Fruit fly (Drosophila melanogaster) whole organism, adult: Measurements from ENCODE around the gene CG43198.

Experiments
- CG11617 ChIP-seq: fragments of 200-800 bp; sonication (Bioruptor generic); optimal IDR thresholded peaks from 2 replicates; lab custom pipeline; 2017; ENCODE audit warnings: mild to moderate bottlenecking, missing biosample characterization, missing genetic modification reagents, missing genetic modification characterization
- CG12768 ChIP-seq: fragments of 200-800 bp; sonication (Bioruptor generic); optimal IDR thresholded peaks from 2 replicates; lab custom pipeline; 2017; ENCODE audit warnings: missing biosample characterization, missing genetic modification characterization, mild to moderate bottlenecking, moderate library complexity, missing genetic modification reagents
- CG14711 ChIP-seq: fragments of 200-800 bp; sonication (Bioruptor generic); optimal IDR thresholded peaks from 2 replicates; lab custom pipeline; 2018; ENCODE audit warnings: missing biosample characterization, mild to moderate bottlenecking, missing genetic modification characterization, moderate library complexity
- CG1620 ChIP-seq: fragments of 200-800 bp; sonication (Bioruptor generic); optimal IDR thresholded peaks from 2 replicates; lab custom pipeline; 2016; ENCODE audit warnings: missing biosample characterization, missing genetic modification characterization
- CG33017 ChIP-seq: fragments of 200-800 bp; sonication (Bioruptor generic); optimal IDR thresholded peaks from 2 replicates; lab custom pipeline; 2018; ENCODE audit warnings: missing biosample characterization, mild to moderate bottlenecking, missing genetic modification characterization, moderate library complexity
- CG5204 ChIP-seq: fragments of 200-800 bp; sonication (Bioruptor generic); optimal IDR thresholded peaks from 2 replicates; lab custom pipeline; 2016; ENCODE audit warnings: missing biosample characterization, missing genetic modification characterization
- CG7045 ChIP-seq: fragments of 200-800 bp; sonication (Bioruptor generic); optimal IDR thresholded peaks from 2 replicates; lab custom pipeline; 2017; ENCODE audit warnings: missing biosample characterization, mild to moderate bottlenecking, missing genetic modification characterization
- Clk ChIP-seq: fragments of 200-800 bp; sonication (Bioruptor generic); optimal IDR thresholded peaks from 2 replicates; lab custom pipeline; 2017; ENCODE audit warnings: missing biosample characterization, missing genetic modification characterization
- Crg-1 ChIP-seq: fragments of 200-800 bp; sonication (Bioruptor generic); optimal IDR thresholded peaks from 2 replicates; lab custom pipeline; 2016; ENCODE audit warnings: missing biosample characterization, missing genetic modification characterization
- Hr96 ChIP-seq: fragments of 200-800 bp; sonication (Bioruptor generic); optimal IDR thresholded peaks from 2 replicates; lab custom pipeline; 2016; ENCODE audit warnings: missing biosample characterization, missing genetic modification characterization
- Mnt ChIP-seq: fragments of 200-800 bp; sonication (Bioruptor generic); optimal IDR thresholded peaks from 2 replicates; lab custom pipeline; 2016; ENCODE audit warnings: missing biosample characterization, mild to moderate bottlenecking, missing genetic modification characterization
- bab1 ChIP-seq: fragments of 200-800 bp; sonication (Bioruptor generic); optimal IDR thresholded peaks from 3 replicates; lab custom pipeline; 2019; ENCODE audit warnings: missing biosample characterization, mild to moderate bottlenecking, missing genetic modification characterization, moderate library complexity
- cic ChIP-seq: fragments of 200-800 bp; sonication (Bioruptor generic); optimal IDR thresholded peaks from 2 replicates; lab custom pipeline; 2017; ENCODE audit warnings: missing biosample characterization, mild to moderate bottlenecking, missing genetic modification characterization, moderate library complexity
- cnc ChIP-seq, 2 experiments: fragments of >200 bp; optimal IDR thresholded peaks; 2 replicates each; lab custom pipeline; 2017
- kay ChIP-seq: fragments of 200-800 bp; sonication (Bioruptor generic); peaks from one replicate; lab custom pipeline; 2016; ENCODE audit warnings: missing biosample characterization, missing genetic modification characterization, borderline replicate concordance
- ovo ChIP-seq: fragments of 200-800 bp; sonication (Bioruptor generic); optimal IDR thresholded peaks from 2 replicates; lab custom pipeline; 2016; ENCODE audit warnings: missing biosample characterization, missing genetic modification characterization
- pad ChIP-seq: fragments of 200-800 bp; sonication (Bioruptor generic); optimal IDR thresholded peaks from 3 replicates; lab custom pipeline; 2017; ENCODE audit warnings: missing biosample characterization, missing genetic modification characterization, mild to moderate bottlenecking, moderate library complexity, missing genetic modification reagents
- tj ChIP-seq: fragments of 200-800 bp; sonication (Bioruptor generic); optimal IDR thresholded peaks from 3 replicates; lab custom pipeline; 2017; ENCODE audit warnings: missing biosample characterization, mild to moderate bottlenecking, missing genetic modification characterization, moderate library complexity
- toe ChIP-seq: fragments of 200-800 bp; sonication (Bioruptor generic); optimal IDR thresholded peaks from 2 replicates; lab custom pipeline; 2016; ENCODE audit warnings: missing biosample characterization, missing genetic modification characterization

The CG43198 gene

dm6 chrX:7462089-7462488 lies 9.0 kb upstream of the CG43198 start:
- TF ChIP-seq CG5204 (GFP tag; lab: Kevin White, UChicago) = no peak
- TF ChIP-seq cic (GFP tag; lab: Kevin White, UChicago) = no peak
- no peak for TF ChIP-seq bab1 (GFP tag; lab: Kevin White, UChicago)
- TF ChIP-seq CG11617 (GFP tag; lab: Kevin White, UChicago) = no peak
- TF ChIP-seq cnc (optimal IDR thresholded peaks at IDR 0.05; lab: Kevin White, UChicago) = no peak
- no peak for TF ChIP-seq Clk (GFP tag; lab: Kevin White, UChicago)
- no peak for TF ChIP-seq ovo
- no peak for TF ChIP-seq CG14711 (tag; lab: Kevin White, UChicago)
- TF ChIP-seq pad (GFP tag; lab: Kevin White, UChicago) = no peak
- TF ChIP-seq Hr96 (GFP tag; lab: Kevin White, UChicago) = no peak
- TF ChIP-seq kay = no peak
- TF ChIP-seq Crg-1 (GFP tag; lab: Kevin White, UChicago) = no peak

dm6 chrX:7451909-7452308 lies 1.2 kb downstream of the CG43198 start, which contains the start of gene CG11368:
Gene CG11368 (plus strand): TSS chrX:7452209.
- TF ChIP-seq CG33017 (tag; lab: Kevin White, UChicago) = no peak
- no peak for TF ChIP-seq kay
- TF ChIP-seq CG12768 (GFP tag; lab: Kevin White, UChicago) = no peak
- TF ChIP-seq CG7045 (GFP tag; lab: Kevin White, UChicago) = no peak
- TF ChIP-seq toe (GFP tag; lab: Kevin White, UChicago) = no peak
- TF ChIP-seq bab1 (GFP tag; lab: Kevin White, UChicago) = no peak
- no peak for TF ChIP-seq Crg-1 (GFP tag; lab: Kevin White, UChicago)
- TF ChIP-seq Clk (GFP tag; lab: Kevin White, UChicago) = no peak
- no peak for TF ChIP-seq cic (GFP tag; lab: Kevin White, UChicago)
- no peak for TF ChIP-seq tj (GFP tag; lab: Kevin White, UChicago)
- TF ChIP-seq ovo = no peak
- TF ChIP-seq CG1620 (GFP tag; lab: Kevin White, UChicago) = no peak

dm6 chrX:7445023-7445422 lies 8.1 kb downstream of the CG43198 start:
- peak; percentile 76 for TF ChIP-seq pad (GFP tag; lab: Kevin White, UChicago)
- no peak for TF ChIP-seq CG12768 (GFP tag; lab: Kevin White, UChicago)

dm6 chrX:7432393-7432792 lies 20.7 kb downstream of the CG43198 start:
- TF ChIP-seq CG33017 (tag; lab: Kevin White, UChicago) (no peak), tj (GFP tag; lab: Kevin White, UChicago) (no peak), CG12768 (GFP tag; lab: Kevin White, UChicago) (no peak), CG5204 (GFP tag; lab: Kevin White, UChicago) (no peak), CG11617 (GFP tag; lab: Kevin White, UChicago) (no peak), toe (GFP tag; lab: Kevin White, UChicago) (no peak)

dm6 chrX:7425643-7426042 lies 27.5 kb downstream of the CG43198 start, which contains the start of gene CG32726:
Gene CG32726 (minus strand): TSS chrX:7425743.
- no peak for TF ChIP-seq Hr96 (GFP tag; lab: Kevin White, UChicago)
- no peak for TF ChIP-seq CG12768 (GFP tag; lab: Kevin White, UChicago)
- no peak for TF ChIP-seq Mnt (GFP tag; lab: Kevin White, UChicago)
- no peak for TF ChIP-seq CG7045 (GFP tag; lab: Kevin White, UChicago)
- no peak for TF ChIP-seq ovo
- TF ChIP-seq pad (GFP tag; lab: Kevin White, UChicago) = no peak
- no peak for TF ChIP-seq CG14711 (tag; lab: Kevin White, UChicago)
- TF ChIP-seq CG5204 (GFP tag; lab: Kevin White, UChicago) = no peak
- no peak for TF ChIP-seq Clk (GFP tag; lab: Kevin White, UChicago)
- no peak for TF ChIP-seq tj (GFP tag; lab: Kevin White, UChicago)
- TF ChIP-seq bab1 (GFP tag; lab: Kevin White, UChicago) = no peak
- no peak for TF ChIP-seq CG11617 (GFP tag; lab: Kevin White, UChicago)
- no peak for TF ChIP-seq cnc (optimal IDR thresholded peaks at IDR 0.05; lab: Kevin White, UChicago)
- TF ChIP-seq Crg-1 (GFP tag; lab: Kevin White, UChicago) = no peak
- TF ChIP-seq CG1620 (GFP tag; lab: Kevin White, UChicago) = no peak
- no peak for TF ChIP-seq CG33017 (tag; lab: Kevin White, UChicago)

- TF ChIP-seq toe (GFP tag; lab: Kevin White, UChicago) = no peak
- TF ChIP-seq cic (GFP tag; lab: Kevin White, UChicago) = no peak
- TF ChIP-seq Hr96 (GFP tag; lab: Kevin White, UChicago) = no peak
- TF ChIP-seq CG12768 (GFP tag; lab: Kevin White, UChicago) = no peak
- no peak for TF ChIP-seq tj (GFP tag; lab: Kevin White, UChicago)
- TF ChIP-seq CG11617 (GFP tag; lab: Kevin White, UChicago) = no peak
These were observed 28.4 kb downstream of the CG43198 start, which contains the start of gene CG15036 for dm6 chrX:7424742-7425141. Gene CG15036 (minus strand): TSS chrX:7424842.

dm6 chrX:7422577-7422976 lies 30.6 kb downstream of the CG43198 start:
- no peak for TF ChIP-seq toe (GFP tag; lab: Kevin White, UChicago)
